5 fruit fly cellular contexts compared by ENCODE assay signal in genomic region chrX:7581165-7581786, dm6.
TF ChIP-seq lines count a peak whose summit lies in the region.

No protein-coding gene starts in this region.

- peak; percentile 75 to 78 for TF ChIP-seq CTCF in S2 (optimal IDR thresholded peaks at IDR 0.05; lab: Kevin White, UChicago)
- peak; percentile 85 for TF ChIP-seq CTCF in whole organism, embryonic (GFP tag; optimal IDR thresholded peaks at IDR 0.05; lab: Kevin White, UChicago)

TF ChIP-seq in whole organism, adult, 20 proteins besides CTCF, POLR2A, EP300 and RAD21:
- TF ChIP-seq pad (GFP tag; optimal IDR thresholded peaks at IDR 0.05; lab: Kevin White, UChicago): no peak
- peak; percentile 5 for TF ChIP-seq tj (GFP tag; optimal IDR thresholded peaks at IDR 0.05; lab: Kevin White, UChicago)

TF ChIP-seq in whole organism, embryonic, 481 proteins besides CTCF, POLR2A, EP300 and RAD21:
- TF ChIP-seq row (GFP tag; IDR thresholded peaks at IDR 0.05; lab: Robert Waterston, UW) (peak; percentile 39; the same call in 1 of the 3 replicates), gem (tag; optimal IDR thresholded peaks at IDR 0.05; lab: Kevin White, UChicago) (peak; percentile 27), D19B (GFP tag; optimal IDR thresholded peaks at IDR 0.05; lab: Kevin White, UChicago) (peak; percentile 64), bsh (GFP tag; optimal IDR thresholded peaks at IDR 0.05; lab: Kevin White, UChicago) (peak in 1 of 2 experiments; percentile 5), az2 (GFP tag; optimal IDR thresholded peaks at IDR 0.05; lab: Kevin White, UChicago) (peak; percentile 10), ERR (GFP tag; optimal IDR thresholded peaks at IDR 0.05; lab: Kevin White, UChicago) (peak; percentile 62), CG4424 (GFP tag; optimal IDR thresholded peaks at IDR 0.05; lab: Kevin White, UChicago) (no peak), dmrt11E (tag; optimal IDR thresholded peaks at IDR 0.05; lab: Kevin White, UChicago) (peak; percentile 6), Nf-YB (GFP tag; optimal IDR thresholded peaks at IDR 0.05; lab: Kevin White, UChicago) (no peak), sens (GFP tag; lab: Kevin White, UChicago) (peak; percentile 3), CG8290 (GFP tag; optimal IDR thresholded peaks at IDR 0.05; lab: Kevin White, UChicago) (no peak), CG8290 (tag; optimal IDR thresholded peaks at IDR 0.05; lab: Kevin White, UChicago) (no peak), gt (GFP tag; IDR thresholded peaks at IDR 0.05; lab: Robert Waterston, UW) (no peak), Ets65A (GFP tag; lab: Kevin White, UChicago) (peak; percentile 81)

TF ChIP-seq in whole organism, prepupa, 60 proteins besides CTCF, POLR2A, EP300 and RAD21:
- TF ChIP-seq CG16779 (tag; optimal IDR thresholded peaks at IDR 0.05; lab: Kevin White, UChicago) (no peak), achi (GFP tag; optimal IDR thresholded peaks at IDR 0.05; lab: Kevin White, UChicago) (peak; percentile 7)

TF ChIP-seq in whole organism, pupa, 21 proteins besides CTCF, POLR2A, EP300 and RAD21:
- TF ChIP-seq EcR (GFP tag; optimal IDR thresholded peaks at IDR 0.05; lab: Kevin White, UChicago): peak; percentile 48
- TF ChIP-seq Ets98B (GFP tag; IDR thresholded peaks at IDR 0.05; lab: Robert Waterston, UW): no peak
